Comparison of ENCODE assay signal across 1 fruit fly cellular context in the genomic region with DNA sequence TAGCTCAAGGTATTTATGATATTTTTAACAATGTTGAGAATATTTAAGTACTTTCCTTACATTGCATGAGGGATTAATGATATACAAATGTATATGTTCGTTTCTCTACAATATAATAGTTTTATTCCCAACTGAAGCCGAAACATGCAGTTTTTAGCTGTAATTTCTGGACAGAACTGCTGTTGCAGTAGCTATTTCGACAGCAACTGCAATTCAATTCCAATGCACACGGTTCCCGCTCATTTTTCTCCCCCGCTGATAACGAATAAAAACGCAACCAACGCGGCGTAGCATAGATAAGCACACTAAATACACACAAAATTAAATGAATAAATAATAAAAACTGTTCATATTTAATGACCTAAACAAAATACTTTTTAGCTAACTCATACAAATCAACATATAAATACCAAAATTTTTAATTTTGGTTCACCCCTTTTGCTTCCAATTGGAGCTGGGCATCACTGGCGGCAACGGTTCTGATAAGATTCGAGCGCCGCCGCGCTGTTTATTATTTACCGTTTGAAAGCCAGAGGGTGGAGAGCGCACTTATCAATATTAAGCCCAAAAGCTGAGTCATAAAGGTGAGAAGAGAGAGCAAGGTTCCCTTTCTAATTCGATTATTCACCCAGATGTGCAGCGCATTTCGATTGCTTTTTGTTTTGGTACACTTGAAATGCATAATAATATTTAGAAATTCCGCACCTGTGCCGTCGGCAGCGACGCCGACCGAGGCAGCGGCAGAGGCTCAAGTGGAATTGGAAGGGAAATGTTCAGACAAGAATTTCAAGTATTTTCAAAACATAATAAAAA.
TF ChIP-seq lines count a peak whose summit lies in the region.

No protein-coding gene starts in this region.

TF ChIP-seq in whole organism, embryonic, 481 proteins besides CTCF, POLR2A, EP300 and RAD21 (continued from another document):
- TF ChIP-seq CG13296 (GFP tag; optimal IDR thresholded peaks at IDR 0.05; lab: Kevin White, UChicago) (no peak), jing (GFP tag; optimal IDR thresholded peaks at IDR 0.05; lab: Kevin White, UChicago) (no peak), CG2120 (GFP tag; optimal IDR thresholded peaks at IDR 0.05; lab: Kevin White, UChicago) (peak; percentile 12), CG31365 (tag; optimal IDR thresholded peaks at IDR 0.05; lab: Kevin White, UChicago) (no peak), CG11093 (GFP tag; IDR thresholded peaks at IDR 0.05; lab: Robert Waterston, UW) (no peak), HLHmδ (GFP tag; optimal IDR thresholded peaks at IDR 0.05; lab: Kevin White, UChicago) (no peak), CG17829 (tag; optimal IDR thresholded peaks at IDR 0.05; lab: Kevin White, UChicago) (no peak), CG8944 (GFP tag; optimal IDR thresholded peaks at IDR 0.05; lab: Kevin White, UChicago) (no peak), Hsf (GFP tag; optimal IDR thresholded peaks at IDR 0.05; lab: Kevin White, UChicago) (no peak), ind (GFP tag; optimal IDR thresholded peaks at IDR 0.05; lab: Kevin White, UChicago) (no peak), CG34224 (GFP tag; IDR thresholded peaks at IDR 0.05; lab: Robert Waterston, UW; ENCODE audit: partially characterized antibody) (no peak; the same call in 2 of the 3 replicates), CG17359 (tag; optimal IDR thresholded peaks at IDR 0.05; lab: Kevin White, UChicago) (no peak), Oaz (GFP tag; IDR thresholded peaks at IDR 0.05; lab: Robert Waterston, UW) (no peak), CG5953 (GFP tag; IDR thresholded peaks at IDR 0.05; lab: Robert Waterston, UW) (no peak), CG14860 (GFP tag; IDR thresholded peaks at IDR 0.05; lab: Robert Waterston, UW; ENCODE audit: partially characterized antibody) (no peak), Dbx (GFP tag; IDR thresholded peaks at IDR 0.05; lab: Robert Waterston, UW) (0 out of 3 replicates have a peak, but pooled peaks have one; percentile 23), Atf6 (GFP tag; IDR thresholded peaks at IDR 0.05; lab: Robert Waterston, UW) (no peak; the same call in 1 of the 2 replicates), CG18011 (GFP tag; optimal IDR thresholded peaks at IDR 0.05; lab: Kevin White, UChicago) (no peak), grau (tag; optimal IDR thresholded peaks at IDR 0.05; lab: Kevin White, UChicago) (peak; percentile 40), Ptx1 (GFP tag; IDR thresholded peaks at IDR 0.05; lab: Robert Waterston, UW) (0 out of 2 replicates have a peak, but pooled peaks have one; percentile 26), CG2678 (tag; optimal IDR thresholded peaks at IDR 0.05; lab: Kevin White, UChicago) (peak; percentile 43), rib (GFP tag; IDR thresholded peaks at IDR 0.05; lab: Robert Waterston, UW) (0 out of 2 replicates have a peak, but pooled peaks have one; percentile 16), knrl (GFP tag; IDR thresholded peaks at IDR 0.05; lab: Robert Waterston, UW; ENCODE audit: partially characterized antibody) (0 out of 3 replicates have a peak, but pooled peaks have one; percentile 9), CG1233 (GFP tag; optimal IDR thresholded peaks at IDR 0.05; lab: Kevin White, UChicago) (no peak), al (GFP tag; IDR thresholded peaks at IDR 0.05; lab: Robert Waterston, UW) (no peak), Awh (GFP tag; IDR thresholded peaks at IDR 0.05; lab: Robert Waterston, UW) (no peak), Dref (GFP tag; IDR thresholded peaks at IDR 0.05; lab: Robert Waterston, UW) (no peak), salm (tag; optimal IDR thresholded peaks at IDR 0.05; lab: Kevin White, UChicago) (peak; percentile 11), CG17361 (GFP tag; IDR thresholded peaks at IDR 0.05; lab: Robert Waterston, UW) (peak; percentile 24; the same call in 1 of the 3 replicates), Myb (GFP tag; optimal IDR thresholded peaks at IDR 0.05; lab: Kevin White, UChicago) (no peak), CG1792 (GFP tag; optimal IDR thresholded peaks at IDR 0.05; lab: Kevin White, UChicago) (peak; percentile 0), CG7928 (GFP tag; optimal IDR thresholded peaks at IDR 0.05; lab: Kevin White, UChicago) (no peak), inv (GFP tag; IDR thresholded peaks at IDR 0.05; lab: Robert Waterston, UW; ENCODE audit: partially characterized antibody) (peak; percentile 22; the same call in 1 of the 2 replicates), pros (GFP tag; optimal IDR thresholded peaks at IDR 0.05; lab: Kevin White, UChicago) (no peak), bcd (GFP tag; optimal IDR thresholded peaks at IDR 0.05; lab: Kevin White, UChicago) (no peak), jigr1 (GFP tag; IDR thresholded peaks at IDR 0.05; lab: Robert Waterston, UW) (no peak), sna (GFP tag; IDR thresholded peaks at IDR 0.05; lab: Robert Waterston, UW; ENCODE audit: partially characterized antibody) (no peak), CG8388 (GFP tag; optimal IDR thresholded peaks at IDR 0.05; lab: Kevin White, UChicago) (no peak), pzg (GFP tag; optimal IDR thresholded peaks at IDR 0.05; lab: Kevin White, UChicago) (no peak), Bdp1 (GFP tag; optimal IDR thresholded peaks at IDR 0.05; lab: Kevin White, UChicago) (no peak), slou (GFP tag; optimal IDR thresholded peaks at IDR 0.05; lab: Kevin White, UChicago) (no peak), CG10543 (GFP tag; optimal IDR thresholded peaks at IDR 0.05; lab: Kevin White, UChicago) (no peak), CG6689 (GFP tag; IDR thresholded peaks at IDR 0.05; lab: Robert Waterston, UW) (peak; percentile 27; the same call in 1 of the 2 replicates), CG17385 (GFP tag; optimal IDR thresholded peaks at IDR 0.05; lab: Kevin White, UChicago) (no peak), ac (GFP tag; optimal IDR thresholded peaks at IDR 0.05; lab: Kevin White, UChicago) (no peak), chif (GFP tag; optimal IDR thresholded peaks at IDR 0.05; lab: Kevin White, UChicago) (no peak), CG17612 (GFP tag; IDR thresholded peaks at IDR 0.05; lab: Robert Waterston, UW) (no peak), ERR (GFP tag; optimal IDR thresholded peaks at IDR 0.05; lab: Kevin White, UChicago) (no peak), chn (GFP tag; optimal IDR thresholded peaks at IDR 0.05; lab: Kevin White, UChicago) (no peak), cad (GFP tag; optimal IDR thresholded peaks at IDR 0.05; lab: Kevin White, UChicago) (no peak), trem (tag; optimal IDR thresholded peaks at IDR 0.05; lab: Kevin White, UChicago) (no peak), CG3281 (GFP tag; optimal IDR thresholded peaks at IDR 0.05; lab: Kevin White, UChicago) (peak; percentile 19), usp (GFP tag; optimal IDR thresholded peaks at IDR 0.05; lab: Kevin White, UChicago) (no peak), Adf1 (GFP tag; IDR thresholded peaks at IDR 0.05; lab: Robert Waterston, UW) (peak; percentile 90), Hr78 (GFP tag; optimal IDR thresholded peaks at IDR 0.05; lab: Kevin White, UChicago) (no peak), yki (optimal IDR thresholded peaks at IDR 0.05; lab: Kevin White, UChicago) (no peak), caup (GFP tag; optimal IDR thresholded peaks at IDR 0.05; lab: Kevin White, UChicago; ENCODE audit: severe bottlenecking) (no peak), HLH54F (GFP tag; optimal IDR thresholded peaks at IDR 0.05; lab: Kevin White, UChicago) (no peak), sr (GFP tag; IDR thresholded peaks at IDR 0.05; lab: Robert Waterston, UW) (no peak), nom (GFP tag; optimal IDR thresholded peaks at IDR 0.05; lab: Kevin White, UChicago) (no peak), kni (GFP tag; optimal IDR thresholded peaks at IDR 0.05; lab: Kevin White, UChicago) (peak; percentile 45), da (GFP tag; optimal IDR thresholded peaks at IDR 0.05; lab: Kevin White, UChicago) (no peak), BtbVII (GFP tag; optimal IDR thresholded peaks at IDR 0.05; lab: Kevin White, UChicago) (peak; percentile 8), Fer2 (tag; optimal IDR thresholded peaks at IDR 0.05; lab: Kevin White, UChicago) (no peak), Taf1 (GFP tag; IDR thresholded peaks at IDR 0.05; lab: Robert Waterston, UW) (no peak), CG9609 (GFP tag; optimal IDR thresholded peaks at IDR 0.05; lab: Kevin White, UChicago) (no peak), zfh2 (GFP tag; optimal IDR thresholded peaks at IDR 0.05; lab: Kevin White, UChicago) (no peak), pita (GFP tag; optimal IDR thresholded peaks at IDR 0.05; lab: Kevin White, UChicago) (no peak), CG4730 (GFP tag; IDR thresholded peaks at IDR 0.05; lab: Robert Waterston, UW) (no peak), CG31388 (GFP tag; optimal IDR thresholded peaks at IDR 0.05; lab: Kevin White, UChicago) (no peak), corto (GFP tag; optimal IDR thresholded peaks at IDR 0.05; lab: Kevin White, UChicago) (peak; percentile 0), CG9876 (GFP tag; optimal IDR thresholded peaks at IDR 0.05; lab: Kevin White, UChicago) (no peak), CG10979 (tag; optimal IDR thresholded peaks at IDR 0.05; lab: Kevin White, UChicago) (no peak), Hr39 (optimal IDR thresholded peaks at IDR 0.05; lab: Kevin White, UChicago) (no peak), Doc3 (GFP tag; IDR thresholded peaks at IDR 0.05; lab: Robert Waterston, UW; ENCODE audit: partially characterized antibody) (no peak), bbx (GFP tag; IDR thresholded peaks at IDR 0.05; lab: Robert Waterston, UW; ENCODE audit: partially characterized antibody) (peak; percentile 49; the same call in 1 of the 2 replicates), crol (GFP tag; IDR thresholded peaks at IDR 0.05; lab: Robert Waterston, UW) (no peak), CG33557 (GFP tag; optimal IDR thresholded peaks at IDR 0.05; lab: Kevin White, UChicago) (peak; percentile 14), lov (optimal IDR thresholded peaks at IDR 0.05; lab: Kevin White, UChicago) (no peak), lov (GFP tag; IDR thresholded peaks at IDR 0.05; lab: Robert Waterston, UW) (no peak), az2 (GFP tag; optimal IDR thresholded peaks at IDR 0.05; lab: Kevin White, UChicago) (no peak), CG4820 (GFP tag; optimal IDR thresholded peaks at IDR 0.05; lab: Kevin White, UChicago) (no peak), CG11696 (GFP tag; IDR thresholded peaks at IDR 0.05; lab: Robert Waterston, UW) (no peak), stc (GFP tag; IDR thresholded peaks at IDR 0.05; lab: Robert Waterston, UW) (peak; percentile 17; the same call in 1 of the 2 replicates), CG7963 (GFP tag; IDR thresholded peaks at IDR 0.05; lab: Robert Waterston, UW; ENCODE audit: partially characterized antibody) (no peak), CG6683 (GFP tag; optimal IDR thresholded peaks at IDR 0.05; lab: Kevin White, UChicago) (no peak), GATAe (GFP tag; conservative IDR thresholded peaks at IDR 0.05; lab: Robert Waterston, UW) (peak; percentile 56; the same call in 1 of the 2 replicates), CG3407 (GFP tag; optimal IDR thresholded peaks at IDR 0.05; lab: Kevin White, UChicago) (peak; percentile 25), CG15073 (GFP tag; optimal IDR thresholded peaks at IDR 0.05; lab: Kevin White, UChicago) (no peak), br (optimal IDR thresholded peaks at IDR 0.05; lab: Kevin White, UChicago) (no peak), shn (GFP tag; optimal IDR thresholded peaks at IDR 0.05; lab: Kevin White, UChicago) (no peak), Abd-B (GFP tag; optimal IDR thresholded peaks at IDR 0.05; lab: Kevin White, UChicago) (no peak), p53 (GFP tag; optimal IDR thresholded peaks at IDR 0.05; lab: Kevin White, UChicago) (no peak), CG11398 (GFP tag; optimal IDR thresholded peaks at IDR 0.05; lab: Kevin White, UChicago) (no peak), otp (GFP tag; IDR thresholded peaks at IDR 0.05; lab: Robert Waterston, UW) (no peak), CG1832 (GFP tag; optimal IDR thresholded peaks at IDR 0.05; lab: Kevin White, UChicago) (no peak), ken (GFP tag; IDR thresholded peaks at IDR 0.05; lab: Robert Waterston, UW) (0 out of 3 replicates have a peak, but pooled peaks have one; percentile 17), CG9727 (GFP tag; optimal IDR thresholded peaks at IDR 0.05; lab: Kevin White, UChicago) (peak; percentile 22), tgo (GFP tag; IDR thresholded peaks at IDR 0.05; lab: Robert Waterston, UW) (no peak; the same call in 2 of the 3 replicates), ci (GFP tag; IDR thresholded peaks at IDR 0.05; lab: Robert Waterston, UW) (peak; percentile 61), ase (GFP tag; IDR thresholded peaks at IDR 0.05; lab: Robert Waterston, UW) (0 out of 3 replicates have a peak, but pooled peaks have one; percentile 21), CG18599 (GFP tag; optimal IDR thresholded peaks at IDR 0.05; lab: Kevin White, UChicago) (peak; percentile 16), CG16813 (GFP tag; IDR thresholded peaks at IDR 0.05; lab: Robert Waterston, UW; ENCODE audit: partially characterized antibody) (0 out of 3 replicates have a peak, but pooled peaks have one; percentile 8), CG30431 (GFP tag; optimal IDR thresholded peaks at IDR 0.05; lab: Kevin White, UChicago) (no peak), slp2 (GFP tag; optimal IDR thresholded peaks at IDR 0.05; lab: Kevin White, UChicago) (no peak), zen (tag; optimal IDR thresholded peaks at IDR 0.05; lab: Kevin White, UChicago) (no peak), zfh1 (GFP tag; IDR thresholded peaks at IDR 0.05; lab: Robert Waterston, UW) (no peak), dm (GFP tag; optimal IDR thresholded peaks at IDR 0.05; lab: Kevin White, UChicago) (no peak), CG16779 (GFP tag; IDR thresholded peaks at IDR 0.05; lab: Robert Waterston, UW) (no peak), CG15269 (tag; optimal IDR thresholded peaks at IDR 0.05; lab: Kevin White, UChicago) (peak; percentile 34), bowl (GFP tag; IDR thresholded peaks at IDR 0.05; lab: Robert Waterston, UW) (no peak), CG2889 (GFP tag; IDR thresholded peaks at IDR 0.05; lab: Robert Waterston, UW) (no peak), CG1603 (tag; optimal IDR thresholded peaks at IDR 0.05; lab: Kevin White, UChicago) (no peak), CG11247 (GFP tag; IDR thresholded peaks at IDR 0.05; lab: Robert Waterston, UW) (no peak), CG11560 (tag; IDR thresholded peaks at IDR 0.05; lab: Robert Waterston, UW) (no peak), mirr (GFP tag; optimal IDR thresholded peaks at IDR 0.05; lab: Kevin White, UChicago) (no peak), dmrt99B (tag; optimal IDR thresholded peaks at IDR 0.05; lab: Kevin White, UChicago) (no peak), CG15696 (tag; optimal IDR thresholded peaks at IDR 0.05; lab: Kevin White, UChicago) (no peak)
TF ChIP-seq in whole organism, embryonic: peak in this region for 115.
